Fruit fly (Drosophila melanogaster) whole organism, adult: ENCODE measurements around the gene CG5386.
A peak's percentile ranks its signal among the peaks of the same experiment; 100 is the strongest.

Experiments used
- CG12768 ChIP-seq: fragments of 200-800 bp; sonication (Bioruptor generic); optimal IDR thresholded peaks from 2 replicates; lab custom pipeline; 2017; ENCODE audit warnings: missing biosample characterization, missing genetic modification characterization, mild to moderate bottlenecking, moderate library complexity, missing genetic modification reagents
- CG7101 ChIP-seq: fragments of 200-800 bp; sonication (Bioruptor generic); optimal IDR thresholded peaks from 2 replicates; lab custom pipeline; 2018; ENCODE audit warnings: missing biosample characterization, mild to moderate bottlenecking, missing genetic modification characterization, moderate library complexity
- Crg-1 ChIP-seq: fragments of 200-800 bp; sonication (Bioruptor generic); optimal IDR thresholded peaks from 2 replicates; lab custom pipeline; 2016; ENCODE audit warnings: missing biosample characterization, missing genetic modification characterization
- Mnt ChIP-seq: fragments of 200-800 bp; sonication (Bioruptor generic); optimal IDR thresholded peaks from 2 replicates; lab custom pipeline; 2016; ENCODE audit warnings: missing biosample characterization, mild to moderate bottlenecking, missing genetic modification characterization
- bab1 ChIP-seq: fragments of 200-800 bp; sonication (Bioruptor generic); optimal IDR thresholded peaks from 3 replicates; lab custom pipeline; 2019; ENCODE audit warnings: missing biosample characterization, mild to moderate bottlenecking, missing genetic modification characterization, moderate library complexity
- kay ChIP-seq: fragments of 200-800 bp; sonication (Bioruptor generic); peaks from one replicate; lab custom pipeline; 2016; ENCODE audit warnings: missing biosample characterization, missing genetic modification characterization, borderline replicate concordance
- toe ChIP-seq: fragments of 200-800 bp; sonication (Bioruptor generic); optimal IDR thresholded peaks from 2 replicates; lab custom pipeline; 2016; ENCODE audit warnings: missing biosample characterization, missing genetic modification characterization

DNA sequence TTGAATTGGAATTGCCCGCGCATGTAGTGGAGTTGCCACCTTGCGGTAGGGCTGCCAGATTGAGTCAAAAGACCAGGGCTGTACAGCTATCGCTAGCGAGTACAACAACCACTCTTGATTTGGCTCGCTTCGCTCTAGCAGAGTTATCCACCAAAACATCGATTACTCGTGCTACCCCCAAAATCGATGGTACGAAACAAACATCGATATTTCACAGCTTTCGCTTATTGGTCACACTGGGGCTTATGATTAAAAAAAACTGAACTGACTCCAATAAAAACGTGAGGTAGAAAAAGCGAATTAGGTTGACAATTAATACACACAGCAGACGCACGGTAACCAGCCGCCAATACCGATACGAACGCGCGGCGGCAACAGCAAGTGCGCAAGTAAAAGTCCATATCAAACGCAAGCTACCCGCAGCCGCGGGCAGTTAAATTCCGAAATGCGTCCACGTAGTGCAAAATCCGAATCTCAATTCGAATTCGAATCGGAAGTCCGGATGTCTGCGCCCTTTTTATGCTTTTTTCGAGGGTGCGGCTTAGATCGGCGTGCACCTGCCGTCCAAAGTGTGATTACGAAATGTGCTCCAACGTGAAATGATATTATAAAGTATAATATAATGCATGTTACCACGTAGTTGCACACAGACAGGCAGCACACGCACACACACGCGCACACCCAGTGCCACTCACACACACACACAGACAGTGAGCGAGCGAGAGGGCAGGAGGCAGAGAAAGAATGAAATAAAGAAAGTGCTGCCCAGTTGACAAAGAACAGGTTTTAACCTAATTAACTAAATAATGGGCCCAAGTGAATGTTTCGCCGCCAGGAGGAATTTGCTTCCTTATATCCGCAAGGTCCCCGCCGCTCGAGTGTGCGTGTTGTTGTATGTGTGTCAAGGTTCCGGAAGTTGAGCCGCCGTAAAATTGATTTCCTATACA lies 14.7 kb upstream of the CG5386 start, which contains the start of gene Sar1:
- TF ChIP-seq Crg-1 (GFP tag; lab: Kevin White, UChicago) (peak; percentile 18), toe (GFP tag; lab: Kevin White, UChicago) (no peak), kay (GFP tag; lab: Kevin White, UChicago) (no peak), CG12768 (GFP tag; lab: Kevin White, UChicago) (peak; percentile 47), Mnt (peak; percentile 36), bab1 (peak; percentile 46), CG7101 (tag; lab: Kevin White, UChicago) (peak; percentile 13)
